Worm (Caenorhabditis elegans) whole organism, early embryonic: ENCODE results near the gene Y39A1A.9.

Source experiments
- B0310.2 ChIP-seq: sonication (generic microtip); optimal IDR thresholded peaks from 2 replicates; lab custom pipeline; 2016; ENCODE audit warnings: mild to moderate bottlenecking, missing genetic modification characterization, missing compliant biosample characterization
- F13C5.2 ChIP-seq: sonication (generic microtip); optimal IDR thresholded peaks from 2 replicates; lab custom pipeline; 2017; ENCODE audit warnings: mild to moderate bottlenecking, missing genetic modification characterization, inconsistent platforms, missing compliant biosample characterization
- aly-1 ChIP-seq: sonication (generic microtip); optimal IDR thresholded peaks from 2 replicates; lab custom pipeline; 2016; ENCODE audit warnings: missing genetic modification characterization, missing compliant biosample characterization
- ama-1 ChIP-seq: fragments of 150-350 bp; optimal IDR thresholded peaks from 2 replicates; lab custom pipeline; 2014
- ceh-13 ChIP-seq: fragments of 200-800 bp; sonication (Bioruptor generic); optimal IDR thresholded peaks from 2 replicates; lab custom pipeline; 2018; ENCODE audit warnings: mild to moderate bottlenecking, missing genetic modification characterization, missing compliant biosample characterization
- ceh-36 ChIP-seq: sonication (generic microtip); optimal IDR thresholded peaks from 2 replicates; lab custom pipeline; 2016; ENCODE audit warnings: missing genetic modification characterization, inconsistent platforms, missing compliant biosample characterization
- ets-7 ChIP-seq: sonication (generic microtip); optimal IDR thresholded peaks from 2 replicates; lab custom pipeline; 2016; ENCODE audit warnings: missing genotype, missing genetic modification characterization, missing compliant biosample characterization
- flt-1 ChIP-seq: fragments of 200-800 bp; sonication (Bioruptor generic); IDR thresholded peaks from 2 replicates; pipeline ENCODE4 v1.3.6; 2022; ENCODE audit warnings: missing genetic modification characterization, missing compliant biosample characterization
- hmbx-1 ChIP-seq: sonication (generic microtip); optimal IDR thresholded peaks from 2 replicates; lab custom pipeline; 2016; ENCODE audit warnings: mild to moderate bottlenecking, missing genetic modification characterization, missing compliant biosample characterization
- hmg-4 ChIP-seq: fragments of 200-800 bp; sonication (Bioruptor generic); optimal IDR thresholded peaks from 2 replicates; lab custom pipeline; 2018; ENCODE audit warnings: mild to moderate bottlenecking, missing genetic modification characterization, missing compliant biosample characterization
- hnd-1 ChIP-seq: sonication (generic microtip); optimal IDR thresholded peaks from 2 replicates; lab custom pipeline; 2016; ENCODE audit warnings: missing genetic modification characterization, missing compliant biosample characterization
- pes-1 ChIP-seq: fragments of 200-800 bp; sonication (Bioruptor generic); IDR thresholded peaks from 2 replicates; pipeline ENCODE4 v1.3.6; 2022; ENCODE audit warnings: missing genetic modification reagents, missing genetic modification characterization, missing compliant biosample characterization
- scrt-1 ChIP-seq: fragments of 200-800 bp; sonication (Bioruptor generic); IDR thresholded peaks from 2 replicates; pipeline ENCODE4 v1.3.6; 2022; ENCODE audit warnings: missing genetic modification characterization, missing compliant biosample characterization
- sea-1 ChIP-seq: fragments of 200-800 bp; sonication (Bioruptor generic); conservative IDR thresholded peaks from 2 replicates; pipeline ENCODE4 v1.3.6; 2022; ENCODE audit warnings: missing genetic modification characterization, missing compliant biosample characterization
- tbx-11 ChIP-seq: fragments of 200-800 bp; sonication (Bioruptor generic); IDR thresholded peaks from 2 replicates; pipeline ENCODE4 v1.3.6; 2022; ENCODE audit warnings: missing genetic modification characterization, missing compliant biosample characterization
- tbx-37 ChIP-seq: fragments of 200-800 bp; sonication (Bioruptor generic); conservative IDR thresholded peaks from 2 replicates; pipeline ENCODE4 v1.3.6; 2022; ENCODE audit warnings: missing genetic modification reagents, missing genetic modification characterization, missing compliant biosample characterization
- tra-4 ChIP-seq: sonication (generic microtip); optimal IDR thresholded peaks from 2 replicates; lab custom pipeline; 2017; ENCODE audit warnings: missing genetic modification characterization, missing compliant biosample characterization

The Y39A1A.9 gene

DNA sequence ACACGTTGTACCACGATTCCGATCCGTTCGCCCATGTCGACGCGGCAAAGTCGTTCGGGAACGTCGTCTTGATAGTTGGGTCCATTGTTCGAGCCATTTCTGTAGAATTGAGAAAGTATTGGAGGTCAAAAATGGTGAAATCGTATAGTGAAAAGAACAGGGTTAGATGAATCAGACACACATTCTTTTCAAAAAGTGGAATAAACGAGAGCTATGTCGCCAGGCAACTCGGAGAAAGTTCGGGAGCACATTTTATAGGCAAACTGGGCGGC is at the start of gene Y39A1A.9:
Gene Y39A1A.9, minus strand, starts transcription at position 99 of the 272 bp plus-strand sequence.
- TF ChIP-seq pes-1 (GFP tag; lab: Robert Waterston, UW) (no peak), sea-1 (GFP tag; lab: Robert Waterston, UW) (no peak), tra-4 (tag; lab: Kevin White, UChicago) (no peak), tbx-11 (GFP tag; lab: Robert Waterston, UW) (no peak), hmbx-1 (tag; lab: Kevin White, UChicago) (no peak), scrt-1 (no peak), hmg-4 (GFP tag; lab: Kevin White, UChicago) (no peak), hnd-1 (tag; lab: Kevin White, UChicago) (no peak), F13C5.2 (tag; lab: Kevin White, UChicago) (no peak), B0310.2 (no peak), ceh-36 (tag; lab: Kevin White, UChicago) (no peak), ama-1 (lab: Kevin White, UChicago) (no peak)

DNA sequence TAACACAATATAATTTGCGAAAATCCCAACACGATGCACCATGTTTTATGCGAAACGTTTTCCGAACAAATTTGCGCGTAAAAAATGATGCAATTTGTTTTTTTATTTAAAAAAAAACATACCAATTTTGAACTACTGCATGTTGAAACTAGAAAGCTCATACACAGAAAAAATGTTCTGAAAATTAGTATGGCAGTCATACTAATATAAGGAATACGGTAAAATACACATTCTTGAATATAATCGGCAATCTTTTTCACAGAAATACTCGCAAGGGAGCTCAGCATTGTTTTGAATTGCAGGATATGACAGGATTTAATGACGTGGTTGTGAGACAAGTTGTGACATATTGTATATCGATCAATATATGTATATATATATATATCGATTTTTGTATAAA is 45.7 kb upstream of the Y39A1A.9 start, which contains the start of gene Y39A1A.16:
Gene Y39A1A.16, plus strand, starts transcription at position 301 of the 400 bp plus-strand sequence.
- TF ChIP-seq ceh-36 (tag; lab: Kevin White, UChicago) (no peak), ceh-13 (no peak), ama-1 (lab: Kevin White, UChicago) (no peak), F13C5.2 (tag; lab: Kevin White, UChicago) (no peak), hnd-1 (tag; lab: Kevin White, UChicago) (no peak), ets-7 (tag; lab: Kevin White, UChicago) (no peak), tbx-11 (GFP tag; lab: Robert Waterston, UW) (no peak), tra-4 (tag; lab: Kevin White, UChicago) (no peak), B0310.2 (no peak), aly-1 (tag; lab: Kevin White, UChicago) (no peak), scrt-1 (no peak), hmbx-1 (tag; lab: Kevin White, UChicago) (no peak), hmg-4 (GFP tag; lab: Kevin White, UChicago) (no peak), tbx-37 (GFP tag; lab: Robert Waterston, UW) (no peak)

DNA sequence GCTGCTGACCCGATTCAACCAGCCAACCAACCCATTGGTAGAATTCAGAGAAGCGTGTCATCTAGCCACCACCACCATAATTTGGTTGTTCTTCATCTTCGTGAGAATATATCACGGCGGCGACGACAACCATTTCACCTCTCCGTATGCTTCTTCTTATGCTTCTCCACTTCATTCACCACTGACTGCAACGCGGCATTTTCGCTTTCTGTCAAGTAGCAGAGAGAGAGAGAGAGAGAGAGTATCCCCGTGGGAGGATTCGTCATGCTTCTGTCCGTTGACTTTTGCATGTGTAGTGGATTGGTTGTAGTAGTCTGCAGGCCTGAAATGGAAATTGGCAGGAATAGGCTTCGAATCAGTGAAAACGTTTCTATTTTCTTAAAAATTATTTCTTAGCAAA is 38.6 kb upstream of the Y39A1A.9 start:
- TF ChIP-seq B0310.2: no peak
- no peak for TF ChIP-seq flt-1 (GFP tag; lab: Robert Waterston, UW)
- no peak for TF ChIP-seq tbx-37 (GFP tag; lab: Robert Waterston, UW)
- no peak for TF ChIP-seq pes-1 (GFP tag; lab: Robert Waterston, UW)
- no peak for TF ChIP-seq ama-1 (lab: Kevin White, UChicago)
- TF ChIP-seq hmg-4 (GFP tag; lab: Kevin White, UChicago): no peak
- no peak for TF ChIP-seq aly-1 (tag; lab: Kevin White, UChicago)
- TF ChIP-seq sea-1 (GFP tag; lab: Robert Waterston, UW): no peak
- no peak for TF ChIP-seq hnd-1 (tag; lab: Kevin White, UChicago)
- no peak for TF ChIP-seq tra-4 (tag; lab: Kevin White, UChicago)
- no peak for TF ChIP-seq hmbx-1 (tag; lab: Kevin White, UChicago)
- no peak for TF ChIP-seq ceh-36 (tag; lab: Kevin White, UChicago)
- TF ChIP-seq tbx-11 (GFP tag; lab: Robert Waterston, UW): no peak
- TF ChIP-seq ceh-13: no peak

DNA sequence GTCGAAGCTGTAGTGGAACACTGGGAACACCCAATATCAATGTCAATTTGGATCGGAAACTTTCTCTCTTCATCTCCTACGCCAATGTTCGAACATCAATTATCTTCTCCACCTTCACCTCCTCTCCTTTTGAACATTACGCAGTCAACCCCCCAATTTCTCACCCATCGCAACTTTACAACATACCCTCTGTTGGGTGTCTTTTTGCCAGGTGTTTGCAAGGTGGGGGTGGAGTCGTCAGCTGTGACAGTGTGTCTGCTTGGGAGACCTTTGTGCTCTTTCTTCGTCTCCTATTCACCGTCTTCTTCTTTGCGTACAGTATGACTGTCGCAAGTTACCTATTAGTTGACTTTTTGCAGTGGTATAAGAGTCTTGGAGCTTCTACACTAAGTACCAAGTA is 33.3 kb upstream of the Y39A1A.9 start:
- TF ChIP-seq tbx-11 (GFP tag; lab: Robert Waterston, UW) (no peak), hnd-1 (tag; lab: Kevin White, UChicago) (no peak), sea-1 (GFP tag; lab: Robert Waterston, UW) (peak; percentile 58), hmg-4 (GFP tag; lab: Kevin White, UChicago) (peak; percentile 53)

DNA sequence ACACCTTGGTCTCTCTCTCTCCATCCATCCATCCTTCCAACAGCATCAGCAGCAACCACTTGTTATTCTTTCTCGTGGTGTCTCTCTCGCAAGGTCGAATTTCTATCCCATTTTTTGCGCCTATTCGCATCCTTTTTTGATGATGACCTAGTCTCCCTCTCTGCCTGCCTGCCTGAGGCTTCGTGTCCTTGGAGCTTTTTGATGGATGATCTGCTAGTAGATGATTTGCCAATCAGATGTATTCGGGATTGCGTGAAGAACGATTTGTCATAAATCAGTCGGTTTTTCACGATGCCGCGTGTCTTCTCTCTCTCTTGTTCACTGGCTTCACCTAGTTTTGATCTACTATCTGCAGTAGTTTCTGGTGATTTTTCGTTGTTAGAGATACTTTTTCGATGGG is 28.0 kb upstream of the Y39A1A.9 start:
- TF ChIP-seq flt-1 (GFP tag; lab: Robert Waterston, UW) (no peak), hmbx-1 (tag; lab: Kevin White, UChicago) (no peak), ceh-13 (no peak), B0310.2 (no peak), tbx-11 (GFP tag; lab: Robert Waterston, UW) (no peak), F13C5.2 (tag; lab: Kevin White, UChicago) (no peak), ama-1 (lab: Kevin White, UChicago) (no peak), hnd-1 (tag; lab: Kevin White, UChicago) (no peak), scrt-1 (no peak), sea-1 (GFP tag; lab: Robert Waterston, UW) (no peak)

DNA sequence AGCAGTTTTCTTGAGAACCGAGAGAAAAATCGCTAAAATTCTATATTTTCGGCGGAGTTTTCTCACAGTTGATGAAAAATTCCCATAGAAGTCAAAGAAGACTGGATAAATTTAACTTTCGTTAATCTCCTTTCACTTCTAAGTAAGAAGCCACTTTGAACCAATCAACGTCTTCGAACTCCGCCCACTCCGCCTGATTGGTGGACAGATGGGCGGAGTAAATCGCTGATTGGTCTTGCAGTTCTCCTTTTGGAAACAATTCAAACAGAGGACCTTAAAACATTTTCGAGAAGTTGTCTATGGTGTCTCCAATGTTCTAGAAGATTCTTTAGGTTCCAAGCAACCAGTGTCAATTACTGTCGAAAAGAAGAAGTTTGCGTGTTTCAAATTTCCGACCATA is 25.1 kb upstream of the Y39A1A.9 start:
- TF ChIP-seq tbx-11 (GFP tag; lab: Robert Waterston, UW): no peak
- no peak for TF ChIP-seq scrt-1
- no peak for TF ChIP-seq ceh-13
- no peak for TF ChIP-seq F13C5.2 (tag; lab: Kevin White, UChicago)
- no peak for TF ChIP-seq ama-1 (lab: Kevin White, UChicago)
- no peak for TF ChIP-seq hnd-1 (tag; lab: Kevin White, UChicago)
- TF ChIP-seq hmg-4 (GFP tag; lab: Kevin White, UChicago): no peak
- TF ChIP-seq B0310.2: no peak
- TF ChIP-seq tbx-37 (GFP tag; lab: Robert Waterston, UW): no peak
- no peak for TF ChIP-seq hmbx-1 (tag; lab: Kevin White, UChicago)
- TF ChIP-seq flt-1 (GFP tag; lab: Robert Waterston, UW): no peak
- no peak for TF ChIP-seq ets-7 (tag; lab: Kevin White, UChicago)
- no peak for TF ChIP-seq ceh-36 (tag; lab: Kevin White, UChicago)
- TF ChIP-seq tra-4 (tag; lab: Kevin White, UChicago): no peak
- TF ChIP-seq aly-1 (tag; lab: Kevin White, UChicago): no peak
- no peak for TF ChIP-seq pes-1 (GFP tag; lab: Robert Waterston, UW)

DNA sequence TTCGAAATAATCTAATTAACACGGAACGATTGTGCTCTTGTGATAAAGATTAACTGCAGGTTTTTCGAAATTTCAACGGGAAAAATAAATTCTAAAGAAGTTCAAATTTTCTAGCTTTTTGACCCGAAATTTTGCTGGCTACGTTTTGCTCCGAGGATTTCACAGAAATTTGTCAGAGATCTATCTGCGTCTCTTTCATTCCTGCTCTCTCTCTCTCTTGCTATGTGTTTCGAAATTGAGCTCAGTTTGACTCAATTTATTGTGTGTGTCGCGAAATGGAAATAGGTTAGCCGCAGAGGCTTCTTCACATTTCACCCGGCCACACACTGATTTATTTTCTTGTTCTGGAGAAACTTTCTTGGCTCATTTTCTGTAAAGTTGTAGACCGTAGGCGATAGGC is 24.4 kb upstream of the Y39A1A.9 start:
- TF ChIP-seq ceh-13: no peak
- TF ChIP-seq tbx-37 (GFP tag; lab: Robert Waterston, UW): no peak
- TF ChIP-seq tra-4 (tag; lab: Kevin White, UChicago): no peak
- no peak for TF ChIP-seq B0310.2
- no peak for TF ChIP-seq ets-7 (tag; lab: Kevin White, UChicago)
